Worm (Caenorhabditis elegans) whole organism, L1 larva: ENCODE data around the gene Y48A5A.3.

Experiments
- F16B12.6 ChIP-seq: fragments of 150-350 bp; optimal IDR thresholded peaks from 2 replicates; lab custom pipeline; 2014; ENCODE audit warnings: missing biosample characterization, missing genetic modification characterization
- Y116A8C.19 ChIP-seq: sonication (generic microtip); optimal IDR thresholded peaks from 2 replicates; lab custom pipeline; 2016; ENCODE audit warnings: missing compliant biosample characterization, missing genetic modification characterization, borderline replicate concordance
- aha-1 ChIP-seq: fragments of 150-350 bp; optimal IDR thresholded peaks from 2 replicates; lab custom pipeline; 2014; ENCODE audit warnings: missing biosample characterization, missing genetic modification characterization
- aly-2 ChIP-seq: fragments of 150-350 bp; optimal IDR thresholded peaks from 2 replicates; lab custom pipeline; 2014; ENCODE audit warnings: missing biosample characterization, missing genetic modification characterization
- ama-1 ChIP-seq: fragments of 150-350 bp; optimal IDR thresholded peaks from 2 replicates; lab custom pipeline; 2014
- blmp-1 ChIP-seq: fragments of 150-350 bp; optimal IDR thresholded peaks from 2 replicates; lab custom pipeline; 2014; ENCODE audit warnings: missing biosample characterization, missing genetic modification characterization
- ceh-8 ChIP-seq: fragments of 200-800 bp; sonication (Bioruptor generic); optimal IDR thresholded peaks from 2 replicates; lab custom pipeline; 2018; ENCODE audit warnings: mild to moderate bottlenecking, missing genetic modification characterization, moderate library complexity, missing compliant biosample characterization
- ceh-90 ChIP-seq: sonication (generic microtip); optimal IDR thresholded peaks from 2 replicates; lab custom pipeline; 2016; ENCODE audit warnings: missing genetic modification characterization, missing compliant biosample characterization
- dpl-1 ChIP-seq, 3 experiments: fragments of 150-350 bp in 2 of 3; sonication (generic microtip) in 1 of 3; optimal IDR thresholded peaks; 2 replicates each; lab custom pipeline; 2014 to 2017; ENCODE audit warnings: missing biosample characterization in 3 of 3, missing genetic modification characterization in 3 of 3, missing genetic modification reagents in 3 of 3
- efl-1 ChIP-seq, 4 experiments: fragments of 150-350 bp; optimal IDR thresholded peaks in 3 of 4; peaks in 1 of 4; 1 replicate in 1 of 4; 2 replicates in 3 of 4; lab custom pipeline; 2014; ENCODE audit warnings: missing biosample characterization in 2 of 4, missing genetic modification characterization in 2 of 4, missing genetic modification reagents in 2 of 4
- egl-13 ChIP-seq: sonication (generic microtip); optimal IDR thresholded peaks from 2 replicates; lab custom pipeline; 2016; ENCODE audit warnings: missing genotype, missing genetic modification reagents, missing genetic modification characterization, missing compliant biosample characterization
- egl-27 ChIP-seq, 2 experiments: fragments of 150-350 bp in 1 of 2; sonication (generic microtip); optimal IDR thresholded peaks; 3 replicates each; lab custom pipeline; 2017 to 2018; ENCODE audit warnings: missing biosample characterization in 2 of 2, missing genetic modification characterization in 2 of 2, missing genetic modification reagents in 2 of 2
- elt-2 ChIP-seq: sonication (generic microtip); optimal IDR thresholded peaks from 2 replicates; lab custom pipeline; 2016; ENCODE audit warnings: missing genetic modification characterization, mild to moderate bottlenecking, inconsistent platforms, missing compliant biosample characterization, missing genetic modification reagents
- ets-5 ChIP-seq: fragments of 200-800 bp; sonication (Bioruptor generic); IDR thresholded peaks from 2 replicates; pipeline ENCODE4 v1.3.6; 2022; ENCODE audit warnings: missing genetic modification characterization, missing compliant biosample characterization
- fkh-4 ChIP-seq: sonication (generic microtip); optimal IDR thresholded peaks from 2 replicates; lab custom pipeline; 2016; ENCODE audit warnings: missing compliant biosample characterization, missing genetic modification characterization, borderline replicate concordance
- hlh-4 ChIP-seq: sonication (generic microtip); optimal IDR thresholded peaks from 2 replicates; lab custom pipeline; 2016; ENCODE audit warnings: mild to moderate bottlenecking, missing genetic modification characterization, missing compliant biosample characterization
- hpl-2 ChIP-seq: fragments of 150-350 bp; optimal IDR thresholded peaks from 2 replicates; lab custom pipeline; 2014; ENCODE audit warnings: missing biosample characterization, missing genetic modification reagents, missing genetic modification characterization
- irx-1 ChIP-seq: sonication (generic microtip); optimal IDR thresholded peaks from 2 replicates; lab custom pipeline; 2016; ENCODE audit warnings: missing genetic modification characterization, missing compliant biosample characterization
- isw-1 ChIP-seq: fragments of 200-800 bp; sonication (Bioruptor generic); IDR thresholded peaks from 2 replicates; pipeline ENCODE4 v1.3.6; 2022; ENCODE audit warnings: missing genetic modification characterization, missing compliant biosample characterization
- jun-1 ChIP-seq: fragments of 150-350 bp; optimal IDR thresholded peaks from 2 replicates; lab custom pipeline; 2014; ENCODE audit warnings: missing biosample characterization, missing genetic modification reagents, missing genetic modification characterization
- lin-35 ChIP-seq, 2 experiments: fragments of 150-350 bp; optimal IDR thresholded peaks; 2 replicates each; lab custom pipeline; 2014; ENCODE audit warnings: missing biosample characterization in 2 of 2, missing genetic modification characterization in 2 of 2, missing genetic modification reagents in 2 of 2
- lir-3 ChIP-seq: sonication (generic microtip); optimal IDR thresholded peaks from 2 replicates; lab custom pipeline; 2016; ENCODE audit warnings: mild to moderate bottlenecking, missing genetic modification characterization, moderate library complexity, missing compliant biosample characterization; ENCODE audit not compliant: poor library complexity
- lsy-2 ChIP-seq, 2 experiments: fragments of 150-350 bp; optimal IDR thresholded peaks; 2 replicates each; lab custom pipeline; 2014; ENCODE audit warnings: missing biosample characterization in 2 of 2, missing genetic modification characterization in 2 of 2
- nhr-19 ChIP-seq: fragments of 200-800 bp; sonication (Bioruptor generic); conservative IDR thresholded peaks from 2 replicates; pipeline ENCODE4 v1.3.6; 2022; ENCODE audit warnings: missing genetic modification characterization, missing compliant biosample characterization
- nhr-237 ChIP-seq: fragments of 150-350 bp; optimal IDR thresholded peaks from 2 replicates; lab custom pipeline; 2014; ENCODE audit warnings: missing biosample characterization, missing genetic modification characterization
- nhr-47 ChIP-seq: sonication (generic microtip); optimal IDR thresholded peaks from 2 replicates; lab custom pipeline; 2016; ENCODE audit warnings: mild to moderate bottlenecking, missing genetic modification characterization, moderate library complexity, missing compliant biosample characterization
- nhr-76 ChIP-seq: sonication (generic microtip); optimal IDR thresholded peaks from 2 replicates; lab custom pipeline; 2017; ENCODE audit warnings: missing biosample characterization, missing genetic modification characterization
- nhr-77 ChIP-seq: fragments of 150-350 bp; optimal IDR thresholded peaks from 2 replicates; lab custom pipeline; 2014; ENCODE audit warnings: missing biosample characterization, missing genetic modification characterization
- nhr-85 ChIP-seq: sonication (generic microtip); peaks from one replicate; lab custom pipeline; 2016; ENCODE audit warnings: missing genetic modification characterization, inconsistent platforms, missing compliant biosample characterization
- nhr-90 ChIP-seq: sonication (generic microtip); optimal IDR thresholded peaks from 2 replicates; lab custom pipeline; 2016; ENCODE audit warnings: mild to moderate bottlenecking, missing genetic modification characterization, missing compliant biosample characterization; ENCODE audit not compliant: poor library complexity
- pag-3 ChIP-seq: sonication (generic microtip); optimal IDR thresholded peaks from 2 replicates; lab custom pipeline; 2017; ENCODE audit warnings: missing genetic modification characterization, mild to moderate bottlenecking, missing compliant biosample characterization, antibody characterized with exemption, borderline replicate concordance; ENCODE audit not compliant: insufficient read depth
- pax-3 ChIP-seq: fragments of 200-800 bp; sonication (Bioruptor generic); optimal IDR thresholded peaks from 2 replicates; lab custom pipeline; 2018; ENCODE audit warnings: mild to moderate bottlenecking, missing genetic modification characterization, moderate library complexity, missing compliant biosample characterization
- pqm-1 ChIP-seq: sonication (generic microtip); optimal IDR thresholded peaks from 3 replicates; lab custom pipeline; 2017; ENCODE audit warnings: missing biosample characterization, missing genetic modification characterization
- skn-1 ChIP-seq: fragments of 150-350 bp; optimal IDR thresholded peaks from 2 replicates; lab custom pipeline; 2014; ENCODE audit warnings: missing biosample characterization, missing genetic modification characterization
- snpc-4 ChIP-seq: fragments of 150-350 bp; optimal IDR thresholded peaks from 2 replicates; lab custom pipeline; 2014; ENCODE audit warnings: missing biosample characterization, missing genetic modification characterization
- sox-4 ChIP-seq: sonication (generic microtip); optimal IDR thresholded peaks from 2 replicates; lab custom pipeline; 2016; ENCODE audit warnings: missing genetic modification characterization, missing compliant biosample characterization
- tbx-2 ChIP-seq: sonication (generic microtip); optimal IDR thresholded peaks from 2 replicates; lab custom pipeline; 2016; ENCODE audit warnings: missing genetic modification characterization, missing compliant biosample characterization
- unc-30 ChIP-seq: sonication (generic microtip); optimal IDR thresholded peaks from 2 replicates; lab custom pipeline; 2017; ENCODE audit warnings: missing biosample characterization, missing genetic modification characterization
- vab-15 ChIP-seq: sonication (generic microtip); optimal IDR thresholded peaks from 2 replicates; lab custom pipeline; 2017; ENCODE audit warnings: missing genotype, mild to moderate bottlenecking, missing genetic modification characterization, missing compliant biosample characterization
- xbp-1 ChIP-seq: sonication (generic microtip); optimal IDR thresholded peaks from 2 replicates; lab custom pipeline; 2016; ENCODE audit warnings: missing genetic modification characterization, missing compliant biosample characterization
- zip-4 ChIP-seq: fragments of 200-800 bp; sonication (Bioruptor generic); optimal IDR thresholded peaks from 2 replicates; lab custom pipeline; 2018; ENCODE audit warnings: mild to moderate bottlenecking, missing genetic modification characterization, moderate library complexity, missing compliant biosample characterization
- ztf-4 ChIP-seq: fragments of 150-350 bp; optimal IDR thresholded peaks from 2 replicates; lab custom pipeline; 2014; ENCODE audit warnings: missing biosample characterization, missing genetic modification characterization

The Y48A5A.3 gene

ce11 chrIV:1924178-1924577, 45.4 kb upstream of the Y48A5A.3 start:
- TF ChIP-seq lir-3 (tag; lab: Kevin White, UChicago), result no peak
- no peak for TF ChIP-seq pqm-1 (tag; lab: Kevin White, UChicago)
- no peak for TF ChIP-seq aly-2 (tag; lab: Kevin White, UChicago)
- TF ChIP-seq fkh-4 (tag; lab: Kevin White, UChicago), result no peak
- no peak for TF ChIP-seq pag-3 (tag; lab: Kevin White, UChicago)
- TF ChIP-seq ceh-90 (tag; lab: Kevin White, UChicago), result no peak

- TF ChIP-seq irx-1, result no peak
- no peak for TF ChIP-seq nhr-19 (GFP tag; lab: Robert Waterston, UW)
- TF ChIP-seq F16B12.6 (tag; lab: Kevin White, UChicago), result no peak
- no peak for TF ChIP-seq blmp-1 (tag; lab: Kevin White, UChicago)
Measured at ce11 chrIV:1945200-1945599, 24.3 kb upstream of the Y48A5A.3 start.

- TF ChIP-seq nhr-77 (no peak), ets-5 (GFP tag; lab: Robert Waterston, UW) (no peak), lin-35 (GFP tag; optimal IDR thresholded peaks at IDR 0.05; lab: Kevin White, UChicago) (no peak), ceh-90 (tag; lab: Kevin White, UChicago) (no peak), ama-1 (no peak), sox-4 (no peak), snpc-4 (tag; lab: Kevin White, UChicago) (no peak), pqm-1 (tag; lab: Kevin White, UChicago) (no peak), aha-1 (tag; lab: Kevin White, UChicago) (no peak), nhr-85 (tag; lab: Kevin White, UChicago) (no peak), zip-4 (GFP tag; lab: Kevin White, UChicago) (no peak), elt-2 (tag; lab: Kevin White, UChicago) (no peak), jun-1 (no peak), vab-15 (tag; lab: Kevin White, UChicago) (no peak), nhr-47 (tag; lab: Kevin White, UChicago) (no peak), hpl-2 (GFP tag; lab: Kevin White, UChicago) (no peak), nhr-237 (tag; lab: Kevin White, UChicago) (no peak), tbx-2 (tag; lab: Kevin White, UChicago) (no peak), ceh-8 (no peak)
Measured at ce11 chrIV:1947891-1948290, 21.6 kb upstream of the Y48A5A.3 start, which contains the start of gene tsen-54. TSS of gene tsen-54 (plus strand) at chrIV:1948191.

ce11 chrIV:1952312-1952711, 17.2 kb upstream of the Y48A5A.3 start:
- TF ChIP-seq nhr-19 (GFP tag; lab: Robert Waterston, UW), result no peak
- TF ChIP-seq efl-1 (optimal IDR thresholded peaks at IDR 0.05; lab: Kevin White, UChicago), result peak; percentile 9 to 54
- TF ChIP-seq efl-1 (GFP tag; optimal IDR thresholded peaks at IDR 0.05 in 1 of 2; lab: Kevin White, UChicago), result peak; percentile 13 to 94
- peak in 1 of 2 experiments; percentile 6 for TF ChIP-seq lin-35 (GFP tag; optimal IDR thresholded peaks at IDR 0.05; lab: Kevin White, UChicago)
- no peak for TF ChIP-seq hpl-2 (GFP tag; lab: Kevin White, UChicago)
- TF ChIP-seq dpl-1 (GFP tag; optimal IDR thresholded peaks at IDR 0.05; lab: Kevin White, UChicago), result peak in 1 of 3 experiments; percentile 29

- no peak for TF ChIP-seq ztf-4 (tag; lab: Kevin White, UChicago)
- no peak for TF ChIP-seq egl-27 (tag; optimal IDR thresholded peaks at IDR 0.05; lab: Kevin White, UChicago)
- TF ChIP-seq hlh-4, result no peak
- TF ChIP-seq fkh-4 (tag; lab: Kevin White, UChicago), result no peak
- TF ChIP-seq efl-1 (optimal IDR thresholded peaks at IDR 0.05; lab: Kevin White, UChicago), result peak; percentile 48 to 85
- TF ChIP-seq efl-1 (GFP tag; optimal IDR thresholded peaks at IDR 0.05 in 1 of 2; lab: Kevin White, UChicago), result peak; percentile 86 to 98
- peak; percentile 65 for TF ChIP-seq isw-1 (GFP tag; lab: Robert Waterston, UW)
- TF ChIP-seq hpl-2 (GFP tag; lab: Kevin White, UChicago), result no peak
- peak; percentile 83 for TF ChIP-seq nhr-85 (tag; lab: Kevin White, UChicago)
- peak; percentile 56 for TF ChIP-seq zip-4 (GFP tag; lab: Kevin White, UChicago)
- TF ChIP-seq egl-13 (tag; lab: Kevin White, UChicago), result peak; percentile 71
- TF ChIP-seq skn-1 (tag; lab: Kevin White, UChicago), result no peak
- no peak for TF ChIP-seq nhr-76
- TF ChIP-seq xbp-1 (tag; lab: Kevin White, UChicago), result peak; percentile 87
- TF ChIP-seq pax-3 (tag; lab: Kevin White, UChicago), result peak; percentile 51
- no peak for TF ChIP-seq nhr-237 (tag; lab: Kevin White, UChicago)
- no peak for TF ChIP-seq ceh-8
- TF ChIP-seq Y116A8C.19 (tag; lab: Kevin White, UChicago), result no peak
- no peak for TF ChIP-seq unc-30 (tag; lab: Kevin White, UChicago)
- TF ChIP-seq lsy-2 (tag; optimal IDR thresholded peaks at IDR 0.05; lab: Kevin White, UChicago), result peak; percentile 69 to 80
- peak; percentile 80 for TF ChIP-seq nhr-90 (tag; lab: Kevin White, UChicago)
- peak; percentile 14 for TF ChIP-seq nhr-77
Measured at ce11 chrIV:1953132-1953629, 16.4 kb upstream of the Y48A5A.3 start, which contains the start of gene F52C12.2. TSS of gene F52C12.2 (plus strand) at chrIV:1953579.
